Worm (Caenorhabditis elegans) whole organism, midembryonic: ENCODE measurements around the gene K06H6.2.

Experiments
- flt-1 ChIP-seq: fragments of 200-800 bp; sonication (Bioruptor generic); IDR thresholded peaks from 2 replicates; pipeline ENCODE4 v1.3.6; 2022; ENCODE audit warnings: missing genetic modification characterization, missing compliant biosample characterization
- klf-2 ChIP-seq: fragments of 200-800 bp; sonication (Bioruptor generic); conservative IDR thresholded peaks from 2 replicates; pipeline ENCODE4 v1.3.6; 2022; ENCODE audit warnings: missing genetic modification reagents, missing genetic modification characterization, missing compliant biosample characterization
- med-1 ChIP-seq: sonication (generic microtip); optimal IDR thresholded peaks from 2 replicates; lab custom pipeline; 2017; ENCODE audit warnings: missing genetic modification characterization, mild to moderate bottlenecking, missing compliant biosample characterization, antibody characterized with exemption, missing genetic modification reagents; ENCODE audit not compliant: insufficient read depth
- ztf-29 ChIP-seq: fragments of 200-800 bp; sonication (Bioruptor generic); IDR thresholded peaks from 2 replicates; pipeline ENCODE4 v1.3.6; 2022; ENCODE audit warnings: missing genetic modification reagents, missing genetic modification characterization, missing compliant biosample characterization

DNA sequence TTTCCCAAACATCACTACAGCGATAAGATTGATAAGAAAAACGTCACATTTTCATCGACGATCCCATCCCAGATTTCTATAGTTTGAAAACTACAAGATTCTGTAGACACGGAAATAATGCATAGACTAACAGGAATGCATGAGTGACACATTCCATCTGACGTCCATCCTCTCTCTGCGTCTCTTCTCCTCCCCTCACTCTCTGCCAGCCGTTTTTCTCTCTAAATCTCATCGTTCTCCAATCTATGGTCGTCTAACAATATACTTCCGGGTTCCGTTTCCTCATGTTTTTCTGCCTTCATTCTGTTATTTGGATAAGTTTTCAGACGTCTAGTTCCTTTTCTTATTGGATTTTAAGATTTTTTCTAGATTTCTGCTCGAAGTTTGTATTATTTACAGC lies 33.5 kb downstream of the K06H6.2 start, which contains the start of gene F48G7.4:
- TF ChIP-seq flt-1 (GFP tag; lab: Robert Waterston, UW) (no peak), ztf-29 (no peak), klf-2 (no peak), med-1 (GFP tag; lab: Kevin White, UChicago) (no peak)
